Fruit fly (Drosophila melanogaster): Measurements from ENCODE around the gene CG5177.

CG5177 gene

DNA sequence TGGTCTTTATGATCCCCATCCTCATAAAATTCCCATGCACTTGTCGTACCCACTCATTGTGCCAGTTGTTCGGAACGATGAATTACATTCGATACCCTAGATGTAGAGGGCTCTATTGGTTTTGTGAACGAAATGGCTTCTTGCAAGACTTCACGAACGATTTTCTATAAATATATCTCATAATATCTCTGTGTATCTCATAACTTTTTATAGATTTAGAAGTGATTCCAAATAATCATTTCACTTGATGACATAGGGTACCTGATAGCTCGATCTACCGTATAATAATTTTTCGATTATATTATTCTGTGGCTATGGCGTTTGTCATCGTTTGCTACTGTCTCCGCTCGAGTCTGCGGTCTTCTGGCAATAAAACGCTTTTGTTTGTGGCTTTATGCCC, 8.1 kb upstream of the CG5177 start (continued):
- TF ChIP-seq mam (GFP tag; optimal IDR thresholded peaks at IDR 0.05) (peak; percentile 67), CG8765 (GFP tag; IDR thresholded peaks at IDR 0.05) (no peak), pita (GFP tag; optimal IDR thresholded peaks at IDR 0.05) (no peak), Dfd (GFP tag; optimal IDR thresholded peaks at IDR 0.05) (no peak), Hr39 (optimal IDR thresholded peaks at IDR 0.05) (no peak), slou (GFP tag; optimal IDR thresholded peaks at IDR 0.05) (peak; percentile 7), ranshi (GFP tag; IDR thresholded peaks at IDR 0.05) (peak; percentile 48; the same call in 1 of the 2 replicates), lmd (GFP tag; IDR thresholded peaks at IDR 0.05) (peak; percentile 69), Lhr (GFP tag; optimal IDR thresholded peaks at IDR 0.05) (no peak), Hsf (GFP tag; optimal IDR thresholded peaks at IDR 0.05) (peak; percentile 41), CkIIα-i1 (GFP tag; IDR thresholded peaks at IDR 0.05) (no peak), CG31365 (tag; optimal IDR thresholded peaks at IDR 0.05) (peak; percentile 18), Dp (GFP tag; optimal IDR thresholded peaks at IDR 0.05) (no peak), cato (GFP tag; optimal IDR thresholded peaks at IDR 0.05; ENCODE audit: borderline replicate concordance) (no peak), H15 (GFP tag; IDR thresholded peaks at IDR 0.05) (peak; percentile 63; the same call in 2 of the 3 replicates), eyg (GFP tag; optimal IDR thresholded peaks at IDR 0.05) (no peak), cg (GFP tag; optimal IDR thresholded peaks at IDR 0.05) (no peak), Drgx (GFP tag; IDR thresholded peaks at IDR 0.05) (peak; percentile 80), CG4424 (GFP tag; optimal IDR thresholded peaks at IDR 0.05) (peak; percentile 53), Ets65A (GFP tag) (peak; percentile 52), bbx (GFP tag; IDR thresholded peaks at IDR 0.05; ENCODE audit: partially characterized antibody) (no peak), CG12942 (GFP tag; optimal IDR thresholded peaks at IDR 0.05) (peak; percentile 40), salm (tag; optimal IDR thresholded peaks at IDR 0.05) (peak; percentile 25), ham (GFP tag; IDR thresholded peaks at IDR 0.05) (no peak), fd3F (GFP tag; optimal IDR thresholded peaks at IDR 0.05) (peak; percentile 44), E2f1 (GFP tag; IDR thresholded peaks at IDR 0.05) (peak; percentile 81), tx (GFP tag; optimal IDR thresholded peaks at IDR 0.05) (no peak), sr (GFP tag; IDR thresholded peaks at IDR 0.05) (peak; percentile 14; the same call in 1 of the 3 replicates), sna (GFP tag; IDR thresholded peaks at IDR 0.05; ENCODE audit: partially characterized antibody) (no peak), Usf (GFP tag; optimal IDR thresholded peaks at IDR 0.05) (no peak), inv (GFP tag; IDR thresholded peaks at IDR 0.05; ENCODE audit: partially characterized antibody) (no peak), pros (GFP tag; optimal IDR thresholded peaks at IDR 0.05) (no peak), bab2 (GFP tag; optimal IDR thresholded peaks at IDR 0.05) (peak; percentile 3), Sox100B (GFP tag; optimal IDR thresholded peaks at IDR 0.05) (peak; percentile 52), CrebB (tag; optimal IDR thresholded peaks at IDR 0.05) (no peak), gfzf (GFP tag; optimal IDR thresholded peaks at IDR 0.05) (no peak), CG10462 (GFP tag; optimal IDR thresholded peaks at IDR 0.05) (no peak), lbe (GFP tag; optimal IDR thresholded peaks at IDR 0.05) (no peak), al (GFP tag; IDR thresholded peaks at IDR 0.05) (peak; percentile 64), sqz (GFP tag; optimal IDR thresholded peaks at IDR 0.05) (no peak), CG2712 (tag; optimal IDR thresholded peaks at IDR 0.05) (peak; percentile 74), trem (tag; optimal IDR thresholded peaks at IDR 0.05) (no peak), nau (GFP tag; optimal IDR thresholded peaks at IDR 0.05) (peak; percentile 13), sisA (GFP tag; IDR thresholded peaks at IDR 0.05) (peak; percentile 62), chn (GFP tag; optimal IDR thresholded peaks at IDR 0.05) (peak; percentile 32), CG4854 (GFP tag; optimal IDR thresholded peaks at IDR 0.05) (peak; percentile 31), Meics (GFP tag; optimal IDR thresholded peaks at IDR 0.05) (peak; percentile 75), en (GFP tag; optimal IDR thresholded peaks at IDR 0.05) (peak; percentile 29), CG1647 (GFP tag; optimal IDR thresholded peaks at IDR 0.05) (no peak), br (optimal IDR thresholded peaks at IDR 0.05) (no peak), sug (tag; optimal IDR thresholded peaks at IDR 0.05) (no peak), peb (GFP tag; IDR thresholded peaks at IDR 0.05) (0 out of 2 replicates have a peak, but pooled peaks have one; percentile 34), H2.0 (GFP tag; IDR thresholded peaks at IDR 0.05) (peak; percentile 75)

Measured in whole organism, embryonic.